Worm (Caenorhabditis elegans) whole organism, mixed stage, embryonic: ENCODE measurements around the gene copb-2.

Experiments
- M03D4.4 ChIP-seq: sonication (generic microtip); optimal IDR thresholded peaks from 2 replicates; lab custom pipeline; 2017; ENCODE audit warnings: mild to moderate bottlenecking, missing genetic modification characterization, missing compliant biosample characterization
- bed-3 ChIP-seq: fragments of 200-800 bp; sonication (Bioruptor generic); optimal IDR thresholded peaks from 3 replicates; lab custom pipeline; 2018; ENCODE audit warnings: mild to moderate bottlenecking, missing genetic modification characterization, moderate library complexity, missing compliant biosample characterization
- blmp-1 ChIP-seq: fragments of 150-350 bp; optimal IDR thresholded peaks from 2 replicates; lab custom pipeline; 2014; ENCODE audit warnings: missing biosample characterization, missing genetic modification characterization
- ceh-39 ChIP-seq: fragments of 150-350 bp; optimal IDR thresholded peaks from 2 replicates; lab custom pipeline; 2014; ENCODE audit warnings: missing biosample characterization, missing genetic modification characterization
- ceh-43 ChIP-seq: fragments of 200-800 bp; sonication (Bioruptor generic); optimal IDR thresholded peaks from 2 replicates; lab custom pipeline; 2018; ENCODE audit warnings: mild to moderate bottlenecking, missing genetic modification characterization, moderate library complexity, missing compliant biosample characterization
- ceh-83 ChIP-seq: fragments of 200-800 bp; sonication (Bioruptor generic); optimal IDR thresholded peaks from 2 replicates; lab custom pipeline; 2018; ENCODE audit warnings: mild to moderate bottlenecking, missing genetic modification characterization, missing compliant biosample characterization
- ces-1 ChIP-seq: fragments of 150-350 bp; optimal IDR thresholded peaks from 2 replicates; lab custom pipeline; 2014; ENCODE audit warnings: missing biosample characterization, missing genetic modification reagents, missing genetic modification characterization
- cnd-1 ChIP-seq: fragments of 200-800 bp; sonication (Bioruptor generic); optimal IDR thresholded peaks from 2 replicates; lab custom pipeline; 2018; ENCODE audit warnings: mild to moderate bottlenecking, missing genetic modification characterization, missing compliant biosample characterization
- drap-1 ChIP-seq: fragments of 200-800 bp; sonication (Bioruptor generic); optimal IDR thresholded peaks from 3 replicates; lab custom pipeline; 2018; ENCODE audit warnings: mild to moderate bottlenecking, missing genetic modification characterization, missing compliant biosample characterization
- elt-3 ChIP-seq: fragments of 150-350 bp; optimal IDR thresholded peaks from 2 replicates; lab custom pipeline; 2014; ENCODE audit warnings: missing biosample characterization, missing genetic modification characterization
- flh-1 ChIP-seq: fragments of 200-800 bp; sonication (Bioruptor generic); optimal IDR thresholded peaks from 2 replicates; lab custom pipeline; 2018; ENCODE audit warnings: mild to moderate bottlenecking, missing genetic modification characterization, moderate library complexity, missing compliant biosample characterization
- ham-2 ChIP-seq: fragments of 200-800 bp; sonication (Bioruptor generic); optimal IDR thresholded peaks from 2 replicates; lab custom pipeline; 2018; ENCODE audit warnings: mild to moderate bottlenecking, missing genetic modification characterization, missing compliant biosample characterization
- lin-13 ChIP-seq: fragments of 150-350 bp; optimal IDR thresholded peaks from 2 replicates; lab custom pipeline; 2014; ENCODE audit warnings: missing biosample characterization, missing genetic modification characterization
- lin-32 ChIP-seq: fragments of 200-800 bp; sonication (Bioruptor generic); optimal IDR thresholded peaks from 2 replicates; lab custom pipeline; 2018; ENCODE audit warnings: mild to moderate bottlenecking, missing genetic modification characterization, missing compliant biosample characterization
- lsy-2 ChIP-seq: fragments of 150-350 bp; optimal IDR thresholded peaks from 2 replicates; lab custom pipeline; 2014; ENCODE audit warnings: missing biosample characterization, missing genetic modification characterization
- mab-5 ChIP-seq: fragments of 150-350 bp; optimal IDR thresholded peaks from 2 replicates; lab custom pipeline; 2014; ENCODE audit warnings: missing biosample characterization, missing genetic modification characterization
- mep-1 ChIP-seq: fragments of 150-350 bp; optimal IDR thresholded peaks from 2 replicates; lab custom pipeline; 2017; ENCODE audit warnings: missing biosample characterization, missing genetic modification reagents, missing genetic modification characterization, inconsistent platforms
- mls-2 ChIP-seq: sonication (generic microtip); optimal IDR thresholded peaks from 2 replicates; lab custom pipeline; 2016; ENCODE audit warnings: mild to moderate bottlenecking, missing genetic modification characterization, moderate library complexity, missing compliant biosample characterization
- nhr-12 ChIP-seq: fragments of 150-350 bp; optimal IDR thresholded peaks from 2 replicates; lab custom pipeline; 2014; ENCODE audit warnings: missing biosample characterization, missing genetic modification characterization
- nhr-2 ChIP-seq: fragments of 150-350 bp; optimal IDR thresholded peaks from 2 replicates; lab custom pipeline; 2014; ENCODE audit warnings: missing biosample characterization, missing genetic modification characterization
- nhr-28 ChIP-seq: fragments of 150-350 bp; optimal IDR thresholded peaks from 2 replicates; lab custom pipeline; 2014; ENCODE audit warnings: missing biosample characterization, missing genetic modification characterization
- nhr-76 ChIP-seq: sonication (generic microtip); optimal IDR thresholded peaks from 2 replicates; lab custom pipeline; 2017; ENCODE audit warnings: missing biosample characterization, missing genetic modification characterization
- pha-4 ChIP-seq: fragments of 150-350 bp; optimal IDR thresholded peaks from 2 replicates; lab custom pipeline; 2018; ENCODE audit warnings: missing biosample characterization, missing genetic modification reagents, missing genetic modification characterization
- sem-2 ChIP-seq: fragments of 200-800 bp; sonication (Bioruptor generic); optimal IDR thresholded peaks from 2 replicates; lab custom pipeline; 2018; ENCODE audit warnings: mild to moderate bottlenecking, missing genetic modification characterization, missing compliant biosample characterization
- snpc-4 ChIP-seq: fragments of 150-350 bp; optimal IDR thresholded peaks from 2 replicates; lab custom pipeline; 2014; ENCODE audit warnings: missing biosample characterization, missing genetic modification characterization
- sptf-1 ChIP-seq: sonication (generic microtip); optimal IDR thresholded peaks from 2 replicates; lab custom pipeline; 2017; ENCODE audit warnings: mild to moderate bottlenecking, missing genetic modification characterization, moderate library complexity, missing compliant biosample characterization
- tbx-8 ChIP-seq: fragments of 200-800 bp; sonication (Bioruptor generic); optimal IDR thresholded peaks from 2 replicates; lab custom pipeline; 2018; ENCODE audit warnings: mild to moderate bottlenecking, missing genetic modification characterization, moderate library complexity, missing compliant biosample characterization
- unc-120 ChIP-seq: sonication (generic microtip); optimal IDR thresholded peaks from 2 replicates; lab custom pipeline; 2017; ENCODE audit warnings: missing genetic modification characterization, missing compliant biosample characterization; ENCODE audit not compliant: poor library complexity, severe bottlenecking
- unc-62 ChIP-seq: fragments of 150-350 bp; optimal IDR thresholded peaks from 2 replicates; lab custom pipeline; 2014; ENCODE audit warnings: missing biosample characterization, missing genetic modification reagents, missing genetic modification characterization
- ztf-11 ChIP-seq: fragments of 150-350 bp; optimal IDR thresholded peaks from 2 replicates; lab custom pipeline; 2014; ENCODE audit warnings: missing biosample characterization, missing genetic modification characterization

Gene copb-2

DNA sequence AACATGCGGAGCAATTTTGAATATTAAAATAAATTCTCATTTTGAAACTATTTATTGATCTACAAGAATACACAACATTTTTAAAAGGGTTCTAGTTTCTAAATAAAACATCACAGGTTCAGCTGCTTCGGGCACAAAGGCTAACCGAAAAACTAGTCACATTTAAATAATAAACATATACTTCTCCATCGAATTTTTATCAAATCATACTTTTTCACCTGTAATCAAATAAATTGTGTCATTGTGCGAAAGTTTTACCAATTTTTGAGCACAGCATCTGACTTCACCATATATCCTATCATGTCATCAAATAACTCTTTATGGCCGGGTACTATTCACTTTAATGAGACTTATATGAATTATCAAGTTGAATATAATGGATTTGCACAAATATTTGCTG lies 30.8 kb downstream of the copb-2 start, which contains the start of gene sru-6:
Gene sru-6, plus strand, starts transcription at position 301 of the 400 bp plus-strand sequence.
- TF ChIP-seq lin-13 (tag; lab: Kevin White, UChicago), result no peak
- TF ChIP-seq blmp-1 (tag; lab: Kevin White, UChicago), result no peak
- TF ChIP-seq tbx-8 (GFP tag; lab: Kevin White, UChicago), result no peak
- TF ChIP-seq ham-2, result no peak
- no peak for TF ChIP-seq ceh-39 (tag; lab: Kevin White, UChicago)
- TF ChIP-seq ztf-11 (tag; lab: Kevin White, UChicago), result no peak
- TF ChIP-seq ceh-83 (GFP tag; lab: Kevin White, UChicago), result no peak
- TF ChIP-seq pha-4 (tag; lab: Kevin White, UChicago), result no peak
- TF ChIP-seq mab-5 (tag; lab: Kevin White, UChicago), result no peak
- no peak for TF ChIP-seq cnd-1 (tag; lab: Kevin White, UChicago)
- no peak for TF ChIP-seq mep-1 (tag; lab: Kevin White, UChicago)

DNA sequence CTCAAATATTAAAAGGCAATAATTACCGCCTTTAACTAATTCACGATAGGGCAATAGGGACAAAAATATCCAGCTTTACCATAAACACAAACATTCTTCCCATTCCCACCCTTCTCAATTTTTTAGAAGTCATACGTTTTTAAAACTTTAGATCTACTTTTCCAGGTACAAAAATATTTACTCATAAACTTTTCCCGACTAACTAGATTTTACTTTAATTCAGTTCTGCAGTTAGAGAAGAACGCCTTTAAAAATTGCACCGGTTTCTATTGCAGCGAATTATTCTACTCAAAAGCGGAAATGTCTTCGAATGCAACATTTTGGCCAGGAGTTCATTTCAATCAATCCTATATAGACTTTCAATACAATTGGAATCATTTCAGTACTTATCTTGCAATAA lies 36.8 kb downstream of the copb-2 start, which contains the start of gene sru-3:
Gene sru-3, plus strand, starts transcription at position 301 of the 400 bp plus-strand sequence.
- no peak for TF ChIP-seq blmp-1 (tag; lab: Kevin White, UChicago)

DNA sequence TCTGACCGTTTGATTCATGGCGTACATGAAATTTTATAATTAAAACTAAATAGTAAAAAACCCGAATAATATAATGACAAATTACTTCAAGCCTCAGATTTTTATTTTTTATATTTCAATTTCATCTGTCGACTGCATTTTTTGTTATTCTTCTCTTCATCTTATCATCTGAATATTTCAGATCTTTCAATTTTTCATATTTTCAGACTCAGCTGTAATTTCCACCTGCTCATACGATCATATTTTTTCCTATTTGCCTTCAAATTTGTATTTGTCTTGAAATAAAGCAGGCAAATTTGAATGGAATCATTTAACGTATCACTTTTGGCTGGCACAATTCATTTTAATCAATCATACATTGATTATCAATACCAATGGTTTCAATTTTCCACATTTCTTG lies 38.6 kb downstream of the copb-2 start, which contains the start of gene sru-4:
Gene sru-4, plus strand, starts transcription at position 301 of the 400 bp plus-strand sequence.
- TF ChIP-seq lin-32 (GFP tag; lab: Kevin White, UChicago) (no peak), flh-1 (GFP tag; lab: Kevin White, UChicago) (no peak), nhr-76 (tag; lab: Kevin White, UChicago) (no peak), ceh-83 (GFP tag; lab: Kevin White, UChicago) (no peak), lsy-2 (tag; lab: Kevin White, UChicago) (no peak), sem-2 (no peak), nhr-12 (no peak), nhr-28 (tag; lab: Kevin White, UChicago) (no peak), mls-2 (tag; lab: Kevin White, UChicago) (no peak)

DNA sequence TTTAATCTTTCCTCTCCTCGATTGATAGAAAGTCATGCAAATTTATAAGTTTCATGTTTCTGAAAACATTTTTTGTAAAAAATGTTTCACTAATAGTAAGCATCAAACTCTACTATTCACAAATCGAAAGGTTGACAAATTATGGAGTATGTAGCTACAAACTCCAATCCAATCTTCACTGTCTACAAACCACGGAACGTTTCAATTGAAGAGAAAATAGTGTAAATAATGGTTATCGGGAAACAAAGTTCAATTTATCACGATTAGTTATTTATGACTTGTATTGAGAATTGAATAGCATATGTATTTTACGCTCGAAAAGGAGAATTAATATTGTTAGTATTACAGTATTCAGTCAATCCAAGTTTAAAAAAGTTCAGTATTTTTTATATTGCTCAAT lies 40.1 kb downstream of the copb-2 start:
- TF ChIP-seq pha-4 (tag; lab: Kevin White, UChicago) (no peak), ceh-39 (tag; lab: Kevin White, UChicago) (no peak), nhr-2 (no peak), flh-1 (GFP tag; lab: Kevin White, UChicago) (no peak), ces-1 (GFP tag; lab: Kevin White, UChicago) (no peak), ham-2 (no peak), sem-2 (no peak), unc-62 (GFP tag; lab: Kevin White, UChicago) (no peak), lin-32 (GFP tag; lab: Kevin White, UChicago) (no peak), lin-13 (tag; lab: Kevin White, UChicago) (no peak), nhr-28 (tag; lab: Kevin White, UChicago) (no peak), bed-3 (GFP tag; lab: Kevin White, UChicago) (no peak), drap-1 (no peak), ceh-43 (GFP tag; lab: Kevin White, UChicago) (no peak), blmp-1 (tag; lab: Kevin White, UChicago) (no peak), ztf-11 (tag; lab: Kevin White, UChicago) (no peak), nhr-12 (no peak), elt-3 (tag; lab: Kevin White, UChicago) (no peak), mep-1 (tag; lab: Kevin White, UChicago) (no peak)
- TF ChIP-seq, all 35 proteins: peak for 0

DNA sequence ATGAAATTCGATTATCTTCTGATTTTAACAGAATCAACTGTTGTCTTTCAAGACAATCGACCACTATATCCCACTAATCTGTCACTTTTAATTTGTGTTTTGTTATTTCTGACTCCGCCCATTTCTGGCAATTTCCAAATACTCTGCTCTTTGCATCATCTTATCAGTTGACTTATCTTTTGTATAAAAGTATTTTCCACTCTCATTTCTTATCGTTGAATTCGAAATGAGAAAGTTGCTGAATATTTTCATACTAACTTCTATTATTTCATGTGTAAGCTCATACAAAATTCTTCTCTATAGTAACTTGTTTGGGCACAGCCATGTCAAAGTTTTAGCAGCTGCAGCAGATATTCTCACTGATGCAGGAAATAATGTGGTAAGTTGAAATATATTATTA lies 40.6 kb downstream of the copb-2 start, which contains the start of gene ugt-21:
Gene ugt-21, plus strand, starts transcription at position 212 of the 400 bp plus-strand sequence.
- no peak for TF ChIP-seq sptf-1
- TF ChIP-seq blmp-1 (tag; lab: Kevin White, UChicago), result no peak
- no peak for TF ChIP-seq unc-120 (tag; lab: Kevin White, UChicago)
- no peak for TF ChIP-seq mab-5 (tag; lab: Kevin White, UChicago)
- no peak for TF ChIP-seq M03D4.4 (tag; lab: Kevin White, UChicago)
- no peak for TF ChIP-seq nhr-12
- no peak for TF ChIP-seq snpc-4
- no peak for TF ChIP-seq ztf-11 (tag; lab: Kevin White, UChicago)
- TF ChIP-seq ceh-83 (GFP tag; lab: Kevin White, UChicago), result no peak
- TF ChIP-seq lsy-2 (tag; lab: Kevin White, UChicago), result no peak
- TF ChIP-seq unc-62 (GFP tag; lab: Kevin White, UChicago), result no peak
- no peak for TF ChIP-seq elt-3 (tag; lab: Kevin White, UChicago)
- no peak for TF ChIP-seq mep-1 (tag; lab: Kevin White, UChicago)
- TF ChIP-seq ham-2, result no peak
- TF ChIP-seq drap-1, result no peak
